Fruit fly (Drosophila melanogaster): ENCODE measurements around the gene Syp.

Syp gene

DNA sequence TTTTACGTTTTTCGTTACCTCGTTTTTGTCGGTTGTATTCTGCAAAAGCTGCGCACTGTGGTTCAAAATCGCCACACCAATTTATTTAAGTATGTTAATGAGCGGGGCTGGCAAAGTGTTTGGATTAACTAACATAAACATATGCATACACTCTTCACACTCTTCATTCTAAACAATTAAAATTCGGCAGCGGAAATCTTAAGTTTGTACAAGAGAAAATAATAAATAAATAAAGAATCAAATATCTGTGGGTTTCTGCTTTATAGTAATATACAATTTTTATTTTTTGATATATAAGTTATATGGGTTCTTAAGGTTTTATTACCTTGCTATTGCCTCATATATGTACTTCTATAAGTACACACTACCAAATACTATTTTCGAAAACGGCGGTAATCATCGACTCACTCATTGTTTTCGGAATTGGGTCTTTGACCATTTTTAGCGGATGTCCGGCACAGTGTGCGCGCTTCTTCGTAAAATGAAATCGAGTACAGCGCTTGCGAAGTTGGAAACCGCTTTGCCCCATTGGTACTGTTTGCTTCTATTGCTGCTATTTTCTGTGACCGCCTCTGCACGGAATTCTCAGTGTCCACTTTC lies 79.8 kb downstream of the Syp start:
- TF ChIP-seq psq (optimal IDR thresholded peaks at IDR 0.05) (no peak), insv (optimal IDR thresholded peaks at IDR 0.05) (no peak), h (optimal IDR thresholded peaks at IDR 0.05) (no peak), ttk (optimal IDR thresholded peaks at IDR 0.05) (no peak), Sin3A (optimal IDR thresholded peaks at IDR 0.05) (no peak), Myc (optimal IDR thresholded peaks at IDR 0.05) (no peak)

DNA sequence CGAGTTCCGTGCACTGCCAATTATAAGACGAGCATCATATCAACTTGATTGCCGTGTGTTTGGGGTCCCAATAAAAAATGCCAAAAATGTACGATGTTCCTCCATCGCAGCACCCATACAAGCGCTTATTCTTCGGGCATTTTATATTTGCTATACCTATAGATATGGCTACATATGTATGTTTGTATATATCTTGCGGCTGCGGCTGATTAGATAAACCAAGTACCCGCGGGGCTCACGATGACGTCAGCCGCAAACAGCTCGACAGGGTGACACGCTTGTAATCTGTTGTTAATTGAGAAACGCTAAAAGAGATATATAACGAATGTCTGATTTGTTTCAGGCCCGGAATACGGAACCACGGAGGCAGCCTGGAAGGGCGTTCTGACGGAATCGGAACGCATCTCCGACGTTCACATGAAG lies 80.7 kb downstream of the Syp start:
- TF ChIP-seq Sin3A (optimal IDR thresholded peaks at IDR 0.05) (no peak), ttk (optimal IDR thresholded peaks at IDR 0.05) (no peak), insv (optimal IDR thresholded peaks at IDR 0.05) (no peak), Myc (optimal IDR thresholded peaks at IDR 0.05) (no peak), h (optimal IDR thresholded peaks at IDR 0.05) (no peak), psq (optimal IDR thresholded peaks at IDR 0.05) (no peak)

DNA sequence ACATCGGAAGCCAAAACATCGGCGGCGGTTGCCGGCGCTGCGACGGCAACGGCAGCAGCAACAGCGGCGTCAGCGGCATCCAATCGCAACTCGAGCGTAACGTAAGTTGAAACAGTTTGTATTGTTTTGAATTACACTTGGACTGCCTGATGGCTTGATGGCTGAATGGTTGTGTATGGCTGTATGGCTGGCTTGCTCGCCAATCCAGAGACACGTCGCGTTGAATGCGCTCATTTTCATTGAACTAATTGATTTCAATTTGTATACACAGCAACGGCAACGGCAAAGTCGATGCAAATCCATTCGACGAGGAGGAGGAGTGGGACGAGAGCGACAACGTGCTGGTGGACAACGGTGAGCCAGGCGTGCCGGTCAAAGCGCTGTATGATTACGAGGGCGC lies 82.3 kb downstream of the Syp start:
- no peak for TF ChIP-seq ttk (optimal IDR thresholded peaks at IDR 0.05)
- TF ChIP-seq Sin3A (optimal IDR thresholded peaks at IDR 0.05), result no peak
- TF ChIP-seq Myc (optimal IDR thresholded peaks at IDR 0.05), result no peak
- no peak for TF ChIP-seq insv (optimal IDR thresholded peaks at IDR 0.05)
- no peak for TF ChIP-seq psq (optimal IDR thresholded peaks at IDR 0.05)
- no peak for TF ChIP-seq h (optimal IDR thresholded peaks at IDR 0.05)

DNA sequence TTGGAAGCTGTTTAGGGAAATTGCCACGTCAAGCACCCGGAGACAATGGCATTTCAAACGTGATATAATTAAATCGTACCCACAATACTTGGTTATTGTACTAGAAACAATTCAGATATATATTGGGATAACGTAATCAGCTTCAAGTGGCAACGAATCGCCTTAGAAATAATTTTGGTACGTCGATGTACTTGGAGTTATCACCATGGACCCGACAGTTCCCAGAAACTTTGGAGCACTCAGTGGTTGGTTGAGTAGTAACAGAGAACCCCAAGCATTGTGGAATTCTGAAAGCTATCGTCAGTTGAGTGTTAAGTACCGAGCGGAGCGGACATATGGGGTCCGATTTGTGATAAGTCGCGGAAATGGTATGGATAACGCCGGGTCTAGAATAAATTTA lies 85.3 kb downstream of the Syp start, which contains the start of gene CG15695:
CG15695 (plus strand) TSS at position 301 of the 400 bp plus-strand sequence.
- TF ChIP-seq Sin3A (optimal IDR thresholded peaks at IDR 0.05), result no peak
- TF ChIP-seq h (optimal IDR thresholded peaks at IDR 0.05), result no peak
- no peak for TF ChIP-seq psq (optimal IDR thresholded peaks at IDR 0.05)
- TF ChIP-seq insv (optimal IDR thresholded peaks at IDR 0.05), result no peak
- no peak for TF ChIP-seq ttk (optimal IDR thresholded peaks at IDR 0.05)
- no peak for TF ChIP-seq Myc (optimal IDR thresholded peaks at IDR 0.05)

DNA sequence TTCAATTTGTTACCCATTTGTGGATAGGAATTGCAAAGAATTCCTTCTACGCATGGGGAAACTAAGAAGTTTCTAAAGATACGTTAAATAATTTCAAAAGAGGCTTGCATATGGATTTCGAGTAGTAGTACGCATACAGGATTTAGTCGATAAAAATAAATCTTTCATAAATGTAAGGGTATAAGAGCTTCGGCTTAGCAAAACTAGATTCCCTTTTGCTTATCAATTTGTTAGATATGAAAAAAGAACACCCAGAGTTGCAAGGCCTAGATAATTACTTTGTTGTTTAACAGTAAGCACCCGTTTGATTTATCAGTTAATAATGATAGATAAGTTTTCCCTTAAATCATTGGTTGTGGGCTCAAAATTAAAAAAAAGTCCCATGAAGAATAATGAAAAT lies 89.0 kb downstream of the Syp start:
- TF ChIP-seq insv (optimal IDR thresholded peaks at IDR 0.05) (no peak), Sin3A (optimal IDR thresholded peaks at IDR 0.05) (no peak), ttk (optimal IDR thresholded peaks at IDR 0.05) (no peak), Myc (optimal IDR thresholded peaks at IDR 0.05) (no peak), h (optimal IDR thresholded peaks at IDR 0.05) (no peak), psq (optimal IDR thresholded peaks at IDR 0.05) (no peak)

DNA sequence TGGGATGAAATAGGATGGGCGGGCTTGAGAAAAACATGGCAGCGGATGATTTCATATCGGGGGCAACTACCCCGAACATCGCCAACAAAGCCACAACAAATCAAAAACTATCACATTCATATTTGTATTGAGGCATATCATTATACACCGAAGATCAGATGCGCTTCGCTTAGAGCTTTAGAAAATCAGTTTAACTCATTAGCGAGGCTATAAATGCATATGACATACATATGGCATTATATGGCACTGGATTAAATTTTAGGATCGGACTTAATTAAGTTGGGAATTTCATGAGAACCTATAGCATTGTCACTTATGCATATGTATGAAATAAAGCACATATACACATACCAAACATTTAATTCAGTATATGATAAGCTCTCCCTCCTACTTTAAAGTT lies 89.8 kb downstream of the Syp start:
- TF ChIP-seq Myc (optimal IDR thresholded peaks at IDR 0.05) (no peak), Sin3A (optimal IDR thresholded peaks at IDR 0.05) (no peak), h (optimal IDR thresholded peaks at IDR 0.05) (no peak), psq (optimal IDR thresholded peaks at IDR 0.05) (no peak), ttk (optimal IDR thresholded peaks at IDR 0.05) (no peak), insv (optimal IDR thresholded peaks at IDR 0.05) (no peak)

DNA sequence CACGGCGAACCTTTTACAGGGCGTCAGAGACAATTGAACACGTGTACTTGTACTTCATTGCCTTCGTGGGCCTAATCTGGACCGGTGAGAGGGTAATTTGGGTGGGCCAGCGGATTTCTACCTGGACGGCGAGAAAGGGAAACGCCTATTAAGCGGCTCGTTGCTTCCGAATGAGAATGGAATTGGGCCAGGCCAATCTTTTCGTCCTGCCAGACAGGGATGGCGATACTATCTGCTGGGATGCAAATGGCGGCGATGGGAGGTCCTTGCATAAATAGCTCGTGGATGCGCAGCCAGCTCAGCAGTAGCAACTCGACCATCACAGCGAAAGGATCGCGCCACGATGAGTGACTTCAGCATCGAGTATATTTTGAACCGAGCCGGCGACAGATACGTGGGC lies 90.2 kb downstream of the Syp start, which contains the start of gene CG15696:
CG15696 (plus strand) TSS at position 301 of the 400 bp plus-strand sequence.
- no peak for TF ChIP-seq Sin3A (optimal IDR thresholded peaks at IDR 0.05)
- TF ChIP-seq ttk (optimal IDR thresholded peaks at IDR 0.05), result no peak
- no peak for TF ChIP-seq h (optimal IDR thresholded peaks at IDR 0.05)
- no peak for TF ChIP-seq psq (optimal IDR thresholded peaks at IDR 0.05)
- TF ChIP-seq insv (optimal IDR thresholded peaks at IDR 0.05), result no peak
- no peak for TF ChIP-seq Myc (optimal IDR thresholded peaks at IDR 0.05)

DNA sequence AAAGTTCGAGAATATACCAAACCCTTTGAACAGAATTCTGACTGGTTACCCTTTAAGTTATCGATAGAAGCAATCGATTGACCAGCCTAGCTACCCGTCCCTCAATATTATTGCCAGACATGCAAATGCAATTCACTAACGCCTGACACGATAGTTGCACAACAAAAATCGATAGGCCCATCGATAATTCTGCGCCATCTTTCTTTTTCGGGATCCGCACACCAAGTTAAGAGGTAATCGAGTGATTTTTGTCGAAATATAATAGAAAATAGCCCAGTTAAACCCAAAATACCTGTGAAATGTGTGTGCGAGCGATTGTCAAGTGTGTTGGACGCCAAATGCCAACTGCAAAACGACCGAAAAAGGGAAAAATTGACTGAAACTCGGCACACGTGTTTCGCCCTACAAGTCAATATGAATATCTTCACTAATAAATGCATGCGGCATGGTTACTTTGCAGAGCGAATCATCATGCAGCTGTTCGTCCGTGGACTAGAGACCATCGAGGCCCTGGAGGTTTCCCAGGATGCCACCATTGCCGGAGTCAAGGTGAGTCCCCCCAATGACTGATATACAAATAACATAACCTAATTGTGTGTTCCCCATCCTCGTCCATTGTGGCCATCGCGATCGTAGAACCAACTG lies 94.0 kb downstream of the Syp start, which contains the start of gene RpS30:
RpS30 (plus strand) TSS at position 122 of the 645 bp plus-strand sequence.
- TF ChIP-seq Sin3A (optimal IDR thresholded peaks at IDR 0.05) (no peak), psq (optimal IDR thresholded peaks at IDR 0.05) (no peak), insv (optimal IDR thresholded peaks at IDR 0.05) (no peak), h (optimal IDR thresholded peaks at IDR 0.05) (no peak), Myc (optimal IDR thresholded peaks at IDR 0.05) (no peak), ttk (optimal IDR thresholded peaks at IDR 0.05) (no peak)

DNA sequence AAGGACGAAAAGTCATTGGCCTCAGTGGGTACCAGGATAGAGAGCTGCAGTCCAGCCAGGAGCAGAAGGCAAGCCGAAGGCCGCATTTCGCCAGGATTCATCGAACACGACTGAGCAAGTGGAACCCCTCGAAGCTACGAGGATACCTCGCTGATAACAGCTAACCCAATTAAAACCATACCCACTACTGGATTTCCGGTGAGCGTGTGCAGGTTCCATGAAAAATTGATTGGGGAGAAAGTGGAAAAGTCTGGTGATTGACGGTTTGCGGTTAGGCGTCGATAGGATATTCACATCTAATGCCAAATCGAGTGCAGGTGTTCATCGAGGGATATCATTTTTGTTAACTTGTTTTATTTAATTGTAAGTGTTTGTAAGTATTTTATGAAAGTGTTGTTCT lies 103.3 kb downstream of the Syp start, which contains the start of gene Ir93a:
Ir93a (minus strand) TSS at position 101 of the 400 bp plus-strand sequence.
- TF ChIP-seq psq (optimal IDR thresholded peaks at IDR 0.05) (no peak), h (optimal IDR thresholded peaks at IDR 0.05) (no peak), insv (optimal IDR thresholded peaks at IDR 0.05) (no peak), Myc (optimal IDR thresholded peaks at IDR 0.05) (no peak), Sin3A (optimal IDR thresholded peaks at IDR 0.05) (no peak), ttk (optimal IDR thresholded peaks at IDR 0.05) (no peak)
